Fruit fly (Drosophila melanogaster) S2 (cell line): ENCODE measurements around the gene CG4467.

Source experiments
- CG8478 ChIP-seq: fragments of >200 bp; optimal IDR thresholded peaks from 2 replicates; lab custom pipeline; 2018
- CTCF ChIP-seq, 2 experiments: fragments of >200 bp; optimal IDR thresholded peaks; 2 replicates each; lab custom pipeline; 2018

- no peak for TF ChIP-seq CTCF (optimal IDR thresholded peaks at IDR 0.05; lab: Kevin White, UChicago)
- no peak for TF ChIP-seq CG8478
These were observed 41.4 kb downstream of the CG4467 start for dm6 chr3R:23207254-23207653.
